Worm (Caenorhabditis elegans): ENCODE measurements around the gene F54H12.10.
A peak's percentile ranks its signal among the peaks of the same experiment; 100 is the strongest.

The F54H12.10 gene

DNA sequence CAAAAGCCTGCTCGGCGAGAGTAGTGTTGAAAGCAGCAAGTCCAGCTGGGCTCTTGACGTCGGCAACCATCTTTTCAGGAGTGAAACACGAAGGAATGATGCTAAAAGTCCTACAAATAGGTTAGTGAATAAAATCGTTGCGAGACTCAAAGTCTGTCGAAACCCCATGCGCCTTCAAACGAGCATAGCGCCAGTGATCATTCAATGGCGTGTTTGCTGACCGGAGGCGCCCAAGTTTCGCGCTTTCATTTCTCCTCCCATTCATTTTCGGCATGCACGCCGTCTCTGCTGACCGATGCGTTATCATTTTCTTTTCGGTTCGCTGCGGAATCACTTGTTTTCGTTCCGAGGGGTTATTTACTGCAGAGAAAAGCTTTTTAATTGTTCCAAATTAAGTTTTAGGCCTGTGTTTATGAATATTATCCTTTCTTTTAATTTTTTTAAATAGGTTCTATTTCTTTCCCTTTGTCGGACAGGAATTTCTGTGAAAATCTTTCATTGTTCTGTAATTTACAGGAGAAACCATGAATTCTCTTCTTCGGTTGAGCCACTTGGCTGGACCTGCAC, 14.5 kb upstream of the F54H12.10 start, which contains the start of the genes eef-1B.1 and aco-2 (continued):
- no peak for TF ChIP-seq snpc-1.1 (tag; optimal IDR thresholded peaks at IDR 0.05; ENCODE audit: insufficient read depth)
- peak; percentile 77 for TF ChIP-seq ceh-27 (GFP tag; optimal IDR thresholded peaks at IDR 0.05)
- TF ChIP-seq let-526 (GFP tag; IDR thresholded peaks at IDR 0.05), result no peak
- no peak for TF ChIP-seq chd-7 (tag; optimal IDR thresholded peaks at IDR 0.05)
- TF ChIP-seq ztf-6 (GFP tag; IDR thresholded peaks at IDR 0.05), result no peak
- TF ChIP-seq C17E4.6 (GFP tag; IDR thresholded peaks at IDR 0.05), result no peak
- peak; percentile 57 for TF ChIP-seq F23B12.7 (tag; optimal IDR thresholded peaks at IDR 0.05; ENCODE audit: insufficient read depth)
- peak; percentile 36 for TF ChIP-seq atf-7 (tag; optimal IDR thresholded peaks at IDR 0.05)
- TF ChIP-seq ceh-79 (tag; optimal IDR thresholded peaks at IDR 0.05), result no peak
- peak; percentile 88 for TF ChIP-seq attf-5 (GFP tag; optimal IDR thresholded peaks at IDR 0.05)
- TF ChIP-seq F37B4.10 (GFP tag; IDR thresholded peaks at IDR 0.05), result no peak
- TF ChIP-seq xnd-1 (tag; optimal IDR thresholded peaks at IDR 0.05), result peak; percentile 40
- TF ChIP-seq nfya-2 (GFP tag; IDR thresholded peaks at IDR 0.05), result no peak
- TF ChIP-seq egl-44 (GFP tag; IDR thresholded peaks at IDR 0.05), result peak; percentile 87
- peak in 2 of 3 experiments; percentile 3 to 89 for TF ChIP-seq lin-35 (GFP tag; optimal IDR thresholded peaks at IDR 0.05)
- TF ChIP-seq him-1 (tag; optimal IDR thresholded peaks at IDR 0.05), result no peak
- no peak for TF ChIP-seq nhr-120 (GFP tag; IDR thresholded peaks at IDR 0.05)
- no peak for TF ChIP-seq egrh-3 (GFP tag; IDR thresholded peaks at IDR 0.05)
- TF ChIP-seq pha-4 (tag; optimal IDR thresholded peaks at IDR 0.05), result no peak
- TF ChIP-seq F33H1.4 (GFP tag; IDR thresholded peaks at IDR 0.05), result peak; percentile 89
- TF ChIP-seq hlh-12 (tag; optimal IDR thresholded peaks at IDR 0.05), result no peak
- no peak for TF ChIP-seq B0035.1 (tag; optimal IDR thresholded peaks at IDR 0.05)
- TF ChIP-seq mes-4 (tag; optimal IDR thresholded peaks at IDR 0.05), result no peak
- peak; percentile 3 for TF ChIP-seq athp-1 (tag; optimal IDR thresholded peaks at IDR 0.05)
- TF ChIP-seq F49E8.2 (tag; optimal IDR thresholded peaks at IDR 0.05; ENCODE audit: insufficient read depth), result no peak
- TF ChIP-seq unc-130 (GFP tag; optimal IDR thresholded peaks at IDR 0.05), result peak; percentile 33

DNA sequence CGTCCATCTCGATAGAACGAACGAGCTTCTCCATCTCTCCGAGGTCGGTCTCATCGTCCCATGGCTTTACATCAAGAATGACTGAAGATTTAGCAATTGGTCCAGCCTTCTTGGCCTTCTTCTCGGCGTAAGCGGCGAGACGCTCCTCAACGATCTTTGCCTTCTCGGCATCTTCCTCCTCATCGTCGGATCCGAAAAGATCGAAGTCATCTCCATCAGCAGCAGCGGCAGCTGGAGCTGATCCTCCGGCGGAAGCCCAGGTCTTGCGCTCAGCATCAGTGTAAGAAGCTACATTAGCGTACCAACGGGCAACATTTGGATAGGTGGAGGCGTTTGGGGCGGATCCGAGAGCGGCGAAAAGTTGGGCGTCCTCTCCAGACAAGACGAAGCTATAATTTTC, 13.9 kb upstream of the F54H12.10 start:
- TF ChIP-seq egrh-3 (GFP tag; IDR thresholded peaks at IDR 0.05), result peak; percentile 22; the same call in 1 of the 2 replicates
- no peak for TF ChIP-seq unc-130 (GFP tag; optimal IDR thresholded peaks at IDR 0.05)

ce11 chrIII:7972061-7972460, 13.3 kb upstream of the F54H12.10 start, which contains the start of gene F54H12.5:
Gene F54H12.5 (minus strand): TSS chrIII:7972161.
- TF ChIP-seq madf-6 (GFP tag; IDR thresholded peaks at IDR 0.05) (peak; percentile 39; the same call in 1 of the 2 replicates), sptf-2 (GFP tag; optimal IDR thresholded peaks at IDR 0.05) (no peak), F49E8.2 (tag; optimal IDR thresholded peaks at IDR 0.05; ENCODE audit: insufficient read depth) (peak; percentile 10), Y56A3A.18 (GFP tag; IDR thresholded peaks at IDR 0.05) (0 out of 2 replicates have a peak, but pooled peaks have one; percentile 48), Y53G8AR.9 (GFP tag; conservative IDR thresholded peaks at IDR 0.05) (0 out of 2 replicates have a peak, but pooled peaks have one; percentile 36), nfya-2 (GFP tag; IDR thresholded peaks at IDR 0.05) (no peak), ekl-4 (GFP tag; IDR thresholded peaks at IDR 0.05) (0 out of 2 replicates have a peak, but pooled peaks have one; percentile 52), ama-1 (optimal IDR thresholded peaks at IDR 0.05) (no peak), ama-1 (GFP tag; optimal IDR thresholded peaks at IDR 0.05) (peak in 1 of 2 experiments; percentile 15), cebp-1 (GFP tag; IDR thresholded peaks at IDR 0.05) (no peak), cebp-1 (tag; optimal IDR thresholded peaks at IDR 0.05) (no peak), hrde-1 (tag; optimal IDR thresholded peaks at IDR 0.05; ENCODE audit: borderline replicate concordance) (peak; percentile 31), Y67H2A.10 (GFP tag; conservative IDR thresholded peaks at IDR 0.05) (no peak), snpc-3.4 (tag; optimal IDR thresholded peaks at IDR 0.05) (peak; percentile 21), lag-1 (GFP tag; IDR thresholded peaks at IDR 0.05) (no peak), madf-3 (GFP tag; IDR thresholded peaks at IDR 0.05) (0 out of 2 replicates have a peak, but pooled peaks have one; percentile 45)
